Fruit fly (Drosophila melanogaster) whole organism, prepupa: Measurements from ENCODE around the gene CG3355.

ENCODE experiments used
- CG16779 ChIP-seq: fragments of 200-800 bp; sonication (Bioruptor generic); optimal IDR thresholded peaks from 3 replicates; lab custom pipeline; 2017; ENCODE audit warnings: missing biosample characterization, mild to moderate bottlenecking, missing genetic modification characterization
- CG3032 ChIP-seq: fragments of 200-800 bp; optimal IDR thresholded peaks from 2 replicates; lab custom pipeline; 2019; ENCODE audit warnings: missing biosample characterization, mild to moderate bottlenecking, missing genetic modification characterization, moderate library complexity
- CG3919 ChIP-seq: fragments of 200-800 bp; sonication (Bioruptor generic); optimal IDR thresholded peaks from 3 replicates; lab custom pipeline; 2016; ENCODE audit warnings: missing biosample characterization, missing genetic modification characterization
- CG6854 ChIP-seq: fragments of 200-800 bp; sonication (Bioruptor generic); optimal IDR thresholded peaks from 2 replicates; lab custom pipeline; 2017; ENCODE audit warnings: missing biosample characterization, mild to moderate bottlenecking, missing genetic modification characterization
- Gug ChIP-seq: fragments of 200-800 bp; sonication (Bioruptor generic); IDR thresholded peaks from 2 replicates; pipeline ENCODE4 v1.3.6; 2022; ENCODE audit warnings: missing biosample characterization, missing genetic modification characterization
- Hr38 ChIP-seq: sonication (Bioruptor generic); optimal IDR thresholded peaks from 2 replicates; lab custom pipeline; 2016; ENCODE audit warnings: missing biosample characterization, missing genetic modification characterization
- Hr39 ChIP-seq: fragments of 200-800 bp; sonication (Bioruptor generic); optimal IDR thresholded peaks from 2 replicates; lab custom pipeline; 2016; ENCODE audit warnings: missing biosample characterization, missing genetic modification characterization
- Smox ChIP-seq: fragments of 200-800 bp; sonication (Bioruptor generic); optimal IDR thresholded peaks from 3 replicates; lab custom pipeline; 2016; ENCODE audit warnings: missing biosample characterization, missing genetic modification characterization
- fd59A ChIP-seq: fragments of 200-800 bp; sonication (Bioruptor generic); optimal IDR thresholded peaks from 2 replicates; lab custom pipeline; 2017; ENCODE audit warnings: missing biosample characterization, mild to moderate bottlenecking, missing genetic modification characterization, missing genetic modification reagents
- fd85E ChIP-seq: fragments of 200-800 bp; sonication (Bioruptor generic); optimal IDR thresholded peaks from 3 replicates; lab custom pipeline; 2016; ENCODE audit warnings: missing biosample characterization, missing genetic modification characterization
- spab ChIP-seq: fragments of 200-800 bp; sonication (Bioruptor generic); optimal IDR thresholded peaks from 2 replicates; lab custom pipeline; 2017; ENCODE audit warnings: missing biosample characterization, mild to moderate bottlenecking, missing genetic modification characterization, missing genetic modification reagents
- svp ChIP-seq: fragments of 200-800 bp; sonication (Bioruptor generic); peaks from one replicate; lab custom pipeline; 2016; ENCODE audit warnings: missing biosample characterization, missing genetic modification characterization

DNA sequence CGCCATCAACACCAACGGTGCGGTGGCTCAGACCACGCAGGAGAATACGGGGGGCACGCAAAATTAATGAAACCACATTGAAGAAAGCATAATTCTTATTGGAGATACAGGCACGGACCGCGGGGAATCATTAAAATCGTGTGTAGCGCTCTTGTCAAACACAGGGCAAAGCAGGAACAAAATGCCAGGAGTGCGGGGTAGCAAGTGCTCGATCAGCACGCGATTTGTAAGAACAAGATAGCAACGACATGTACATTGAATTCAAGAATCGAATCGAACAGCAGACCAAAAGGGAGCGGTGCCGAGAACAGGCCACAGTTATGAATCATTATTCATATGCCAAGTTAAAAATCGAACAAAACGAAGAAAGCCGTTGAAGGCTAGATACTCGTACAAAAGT, 24.2 kb upstream of the CG3355 start:
- TF ChIP-seq CG16779 (tag; lab: Kevin White, UChicago) (no peak), CG3032 (tag; lab: Kevin White, UChicago) (no peak), Hr39 (GFP tag; lab: Kevin White, UChicago) (no peak), Smox (GFP tag; lab: Kevin White, UChicago) (no peak), CG3919 (GFP tag; lab: Kevin White, UChicago) (no peak), CG6854 (GFP tag; lab: Kevin White, UChicago) (no peak), fd85E (GFP tag; lab: Kevin White, UChicago) (no peak), svp (no peak), Gug (GFP tag; lab: Robert Waterston, UW) (no peak), Hr38 (GFP tag; lab: Kevin White, UChicago) (no peak), spab (no peak), fd59A (GFP tag; lab: Kevin White, UChicago) (no peak)
